Fruit fly (Drosophila melanogaster): ENCODE data around the gene Shaw.

- TF ChIP-seq Mnt (GFP tag; optimal IDR thresholded peaks at IDR 0.05) (no peak), ovo (GFP tag; optimal IDR thresholded peaks at IDR 0.05) (no peak), Crg-1 (GFP tag; optimal IDR thresholded peaks at IDR 0.05) (no peak), toe (GFP tag; optimal IDR thresholded peaks at IDR 0.05) (no peak), CG1620 (GFP tag; optimal IDR thresholded peaks at IDR 0.05) (no peak), CG7045 (GFP tag; optimal IDR thresholded peaks at IDR 0.05) (no peak), CG7101 (tag; optimal IDR thresholded peaks at IDR 0.05) (no peak), CG12768 (GFP tag; optimal IDR thresholded peaks at IDR 0.05) (no peak), cic (GFP tag; optimal IDR thresholded peaks at IDR 0.05) (no peak), Hr96 (GFP tag; optimal IDR thresholded peaks at IDR 0.05) (no peak), Clk (GFP tag; optimal IDR thresholded peaks at IDR 0.05) (no peak), kay (GFP tag; ENCODE audit: borderline replicate concordance) (no peak), tj (GFP tag; optimal IDR thresholded peaks at IDR 0.05) (no peak), cnc (optimal IDR thresholded peaks at IDR 0.05) (no peak)
These were observed 36.6 kb upstream of the Shaw start for dm6 chr2L:3681338-3681737.
